Fruit fly (Drosophila melanogaster) whole organism, embryonic: ENCODE data around the gene CG3815.

ENCODE experiments used
- Blimp-1 ChIP-seq: fragments of 200-800 bp; sonication (Bioruptor generic); optimal IDR thresholded peaks from 3 replicates; lab custom pipeline; 2018; ENCODE audit warnings: missing biosample characterization, missing genetic modification characterization, mild to moderate bottlenecking, moderate library complexity, missing genetic modification reagents
- CG10267 ChIP-seq: fragments of 200-800 bp; sonication (Bioruptor generic); optimal IDR thresholded peaks from 2 replicates; lab custom pipeline; 2018; ENCODE audit warnings: missing biosample characterization, mild to moderate bottlenecking, missing genetic modification characterization, moderate library complexity
- CG12219 ChIP-seq: fragments of 200-800 bp; sonication (Bioruptor generic); optimal IDR thresholded peaks from 3 replicates; lab custom pipeline; 2018; ENCODE audit warnings: missing biosample characterization, mild to moderate bottlenecking, missing genetic modification characterization
- CG12299 ChIP-seq: fragments of 200-800 bp; sonication (Bioruptor generic); optimal IDR thresholded peaks from 2 replicates; lab custom pipeline; 2018; ENCODE audit warnings: missing biosample characterization, mild to moderate bottlenecking, missing genetic modification characterization
- CG1832 ChIP-seq: fragments of 200-800 bp; sonication (Bioruptor generic); optimal IDR thresholded peaks from 2 replicates; lab custom pipeline; 2017; ENCODE audit warnings: missing biosample characterization, mild to moderate bottlenecking, missing genetic modification characterization, inconsistent platforms
- CG2116 ChIP-seq: fragments of 200-800 bp; sonication (Bioruptor generic); optimal IDR thresholded peaks from 3 replicates; lab custom pipeline; 2018; ENCODE audit warnings: missing biosample characterization, mild to moderate bottlenecking, missing genetic modification characterization
- CG2202 ChIP-seq: fragments of 200-800 bp; sonication (Bioruptor generic); optimal IDR thresholded peaks from 2 replicates; lab custom pipeline; 2018; ENCODE audit warnings: missing biosample characterization, mild to moderate bottlenecking, missing genetic modification characterization
- CG30020 ChIP-seq: fragments of 200-800 bp; optimal IDR thresholded peaks from 2 replicates; lab custom pipeline; 2019; ENCODE audit warnings: missing biosample characterization, mild to moderate bottlenecking, missing genetic modification characterization, moderate library complexity
- CG32772 ChIP-seq: fragments of 200-800 bp; sonication (Bioruptor generic); IDR thresholded peaks from 2 replicates; pipeline ENCODE4 v1.3.6; 2022; ENCODE audit warnings: missing biosample characterization, missing genetic modification characterization
- CG3995 ChIP-seq: fragments of 200-800 bp; sonication (Bioruptor generic); optimal IDR thresholded peaks from 3 replicates; lab custom pipeline; 2016; ENCODE audit warnings: missing biosample characterization, missing genetic modification characterization
- CG43689 ChIP-seq: fragments of 200-800 bp; sonication (Bioruptor generic); IDR thresholded peaks from 2 replicates; pipeline ENCODE4 v1.3.6; 2022; ENCODE audit warnings: missing biosample characterization, missing genetic modification characterization
- CG6765 ChIP-seq: fragments of 200-800 bp; sonication (Bioruptor generic); optimal IDR thresholded peaks from 3 replicates; lab custom pipeline; 2017; ENCODE audit warnings: missing biosample characterization, mild to moderate bottlenecking, missing genetic modification characterization
- CG8765 ChIP-seq: fragments of 200-800 bp; sonication (Bioruptor generic); IDR thresholded peaks from 2 replicates; pipeline ENCODE4 v1.3.6; 2022; ENCODE audit warnings: missing biosample characterization, missing genetic modification characterization
- CG9797 ChIP-seq: fragments of 200-800 bp; sonication (Bioruptor generic); optimal IDR thresholded peaks from 3 replicates; lab custom pipeline; 2018; ENCODE audit warnings: missing biosample characterization, mild to moderate bottlenecking, missing genetic modification characterization
- D19A ChIP-seq: fragments of 200-800 bp; optimal IDR thresholded peaks from 3 replicates; lab custom pipeline; 2019; ENCODE audit warnings: missing biosample characterization, mild to moderate bottlenecking, missing genetic modification characterization, moderate library complexity
- D19B ChIP-seq: fragments of 200-800 bp; sonication (Bioruptor generic); optimal IDR thresholded peaks from 2 replicates; lab custom pipeline; 2017; ENCODE audit warnings: missing biosample characterization, mild to moderate bottlenecking, missing genetic modification characterization
- Fer2 ChIP-seq: fragments of 200-800 bp; sonication (Bioruptor generic); optimal IDR thresholded peaks from 2 replicates; lab custom pipeline; 2018; ENCODE audit warnings: missing biosample characterization, mild to moderate bottlenecking, missing genetic modification characterization, moderate library complexity
- H15 ChIP-seq: fragments of 200-800 bp; sonication (Bioruptor generic); IDR thresholded peaks from 3 replicates; pipeline ENCODE4 v1.3.6; 2022; ENCODE audit warnings: missing biosample characterization, missing genetic modification characterization
- HLHmδ ChIP-seq: fragments of 200-800 bp; sonication (Bioruptor generic); optimal IDR thresholded peaks from 2 replicates; lab custom pipeline; 2018; ENCODE audit warnings: missing biosample characterization, mild to moderate bottlenecking, missing genetic modification characterization, moderate library complexity
- Lim3 ChIP-seq: fragments of 200-800 bp; sonication (Bioruptor generic); IDR thresholded peaks from 2 replicates; pipeline ENCODE4 v1.3.6; 2022; ENCODE audit warnings: missing biosample characterization, missing genetic modification characterization
- MBD-R2 ChIP-seq: fragments of 200-800 bp; sonication (Bioruptor generic); IDR thresholded peaks from 2 replicates; pipeline ENCODE4 v1.3.6; 2022; ENCODE audit warnings: missing biosample characterization, missing genetic modification characterization
- Nf-YB ChIP-seq: fragments of 200-800 bp; sonication (Bioruptor generic); optimal IDR thresholded peaks from 3 replicates; lab custom pipeline; 2019; ENCODE audit warnings: missing biosample characterization, mild to moderate bottlenecking, missing genetic modification characterization, moderate library complexity
- Oaz ChIP-seq: fragments of 200-800 bp; sonication (Bioruptor generic); IDR thresholded peaks from 2 replicates; pipeline ENCODE4 v1.3.6; 2022; ENCODE audit warnings: missing biosample characterization, missing genetic modification characterization
- Ptx1 ChIP-seq: fragments of 200-800 bp; sonication (Bioruptor generic); IDR thresholded peaks from 2 replicates; pipeline ENCODE4 v1.3.6; 2022; ENCODE audit warnings: missing biosample characterization, missing genetic modification characterization
- YL-1 ChIP-seq: fragments of 200-800 bp; sonication (Bioruptor generic); optimal IDR thresholded peaks from 3 replicates; lab custom pipeline; 2017; ENCODE audit warnings: missing biosample characterization, mild to moderate bottlenecking, missing genetic modification characterization
- bbx ChIP-seq: fragments of 200-800 bp; sonication (Bioruptor generic); IDR thresholded peaks from 2 replicates; pipeline ENCODE4 v1.3.6; 2022; ENCODE audit warnings: missing biosample characterization, missing genetic modification characterization; ENCODE audit not compliant: partially characterized antibody
- dan ChIP-seq: fragments of 200-800 bp; sonication (Bioruptor generic); IDR thresholded peaks from 2 replicates; pipeline ENCODE4 v1.3.6; 2022; ENCODE audit warnings: missing biosample characterization, missing genetic modification characterization
- danr ChIP-seq: fragments of 200-800 bp; sonication (Bioruptor generic); IDR thresholded peaks from 2 replicates; pipeline ENCODE4 v1.3.6; 2022; ENCODE audit warnings: missing biosample characterization, missing genetic modification characterization
- dmrt99B ChIP-seq: fragments of 200-800 bp; sonication (Bioruptor generic); optimal IDR thresholded peaks from 2 replicates; lab custom pipeline; 2018; ENCODE audit warnings: missing biosample characterization, mild to moderate bottlenecking, missing genetic modification characterization, moderate library complexity
- en ChIP-seq: fragments of 200-800 bp; sonication (Bioruptor generic); optimal IDR thresholded peaks from 2 replicates; lab custom pipeline; 2016; ENCODE audit warnings: missing biosample characterization, missing genetic modification characterization
- gce ChIP-seq: fragments of 200-800 bp; sonication (Bioruptor generic); IDR thresholded peaks from 3 replicates; pipeline ENCODE4 v1.3.6; 2022; ENCODE audit warnings: missing biosample characterization, missing genetic modification characterization
- gcm ChIP-seq: fragments of 200-800 bp; sonication (Bioruptor generic); optimal IDR thresholded peaks from 2 replicates; lab custom pipeline; 2019; ENCODE audit warnings: missing biosample characterization, mild to moderate bottlenecking, missing genetic modification characterization, moderate library complexity
- gsb ChIP-seq: fragments of 200-800 bp; sonication (Bioruptor generic); IDR thresholded peaks from 2 replicates; pipeline ENCODE4 v1.3.6; 2022; ENCODE audit warnings: missing biosample characterization, missing genetic modification characterization
- hkb ChIP-seq, 2 experiments: fragments of 200-800 bp in 1 of 2; fragments of >200 bp in 1 of 2; sonication (Bioruptor generic) in 1 of 2; IDR thresholded peaks in 1 of 2; optimal IDR thresholded peaks in 1 of 2; 2 replicates each; pipeline versions ENCODE4 v1.3.6 to Lab custom; 2017 to 2022; ENCODE audit warnings: missing biosample characterization in 1 of 2, missing genetic modification characterization in 1 of 2
- inv ChIP-seq: fragments of 200-800 bp; sonication (Bioruptor generic); IDR thresholded peaks from 2 replicates; pipeline ENCODE4 v1.3.6; 2022; ENCODE audit warnings: missing biosample characterization, missing genetic modification characterization; ENCODE audit not compliant: partially characterized antibody
- lbe ChIP-seq: fragments of 200-800 bp; sonication (Bioruptor generic); optimal IDR thresholded peaks from 2 replicates; lab custom pipeline; 2016; ENCODE audit warnings: missing biosample characterization, mild to moderate bottlenecking, missing genetic modification characterization
- lola ChIP-seq, 3 experiments: fragments of >200 bp in 2 of 3; fragments of 200-800 bp in 1 of 3; sonication (Bioruptor generic) in 1 of 3; optimal IDR thresholded peaks; 2 replicates each; lab custom pipeline; 2017 to 2019; ENCODE audit warnings: missing biosample characterization in 3 of 3, missing genetic modification characterization in 3 of 3, mild to moderate bottlenecking in 1 of 3, moderate library complexity in 1 of 3
- lov ChIP-seq, 2 experiments: fragments of 200-800 bp in 1 of 2; fragments of >200 bp in 1 of 2; sonication (Bioruptor generic) in 1 of 2; IDR thresholded peaks in 1 of 2; optimal IDR thresholded peaks in 1 of 2; 2 replicates in 1 of 2; 3 replicates in 1 of 2; pipeline versions ENCODE4 v1.3.6 to Lab custom; 2017 to 2022; ENCODE audit warnings: missing biosample characterization in 1 of 2, missing genetic modification characterization in 1 of 2
- maf-S ChIP-seq: fragments of 200-800 bp; sonication (Bioruptor generic); optimal IDR thresholded peaks from 2 replicates; lab custom pipeline; 2016; ENCODE audit warnings: missing biosample characterization, missing genetic modification characterization
- p53 ChIP-seq: fragments of 200-800 bp; sonication (Bioruptor generic); optimal IDR thresholded peaks from 2 replicates; lab custom pipeline; 2016; ENCODE audit warnings: missing biosample characterization, missing genetic modification characterization
- peb ChIP-seq: fragments of 200-800 bp; sonication (Bioruptor generic); IDR thresholded peaks from 2 replicates; pipeline ENCODE4 v1.3.6; 2022; ENCODE audit warnings: missing biosample characterization, missing genetic modification characterization
- pho ChIP-seq: fragments of 200-800 bp; sonication (Bioruptor generic); optimal IDR thresholded peaks from 2 replicates; lab custom pipeline; 2016; ENCODE audit warnings: missing biosample characterization, missing genetic modification characterization
- pzg ChIP-seq: fragments of 200-800 bp; sonication (Bioruptor generic); optimal IDR thresholded peaks from 3 replicates; lab custom pipeline; 2018; ENCODE audit warnings: missing biosample characterization, mild to moderate bottlenecking, missing genetic modification characterization, moderate library complexity
- sqz ChIP-seq: fragments of 200-800 bp; sonication (Bioruptor generic); optimal IDR thresholded peaks from 3 replicates; lab custom pipeline; 2018; ENCODE audit warnings: missing biosample characterization, mild to moderate bottlenecking, missing genetic modification characterization
- stwl ChIP-seq: fragments of 200-800 bp; sonication (Bioruptor generic); optimal IDR thresholded peaks from 3 replicates; lab custom pipeline; 2018; ENCODE audit warnings: missing biosample characterization, mild to moderate bottlenecking, missing genetic modification characterization, moderate library complexity
- tio ChIP-seq: fragments of 200-800 bp; sonication (Bioruptor generic); optimal IDR thresholded peaks from 2 replicates; lab custom pipeline; 2017; ENCODE audit warnings: missing biosample characterization, missing genetic modification characterization, inconsistent platforms
- tll ChIP-seq, 2 experiments: fragments of 200-800 bp in 1 of 2; fragments of >200 bp in 1 of 2; sonication (Bioruptor generic) in 1 of 2; optimal IDR thresholded peaks; 2 replicates each; lab custom pipeline; 2017 to 2019; ENCODE audit warnings: missing biosample characterization in 2 of 2, missing genetic modification characterization in 2 of 2, mild to moderate bottlenecking in 1 of 2, moderate library complexity in 1 of 2
- trh ChIP-seq: fragments of 200-800 bp; sonication (Bioruptor generic); optimal IDR thresholded peaks from 2 replicates; lab custom pipeline; 2016; ENCODE audit warnings: missing biosample characterization, missing genetic modification characterization

CG3815 gene

DNA sequence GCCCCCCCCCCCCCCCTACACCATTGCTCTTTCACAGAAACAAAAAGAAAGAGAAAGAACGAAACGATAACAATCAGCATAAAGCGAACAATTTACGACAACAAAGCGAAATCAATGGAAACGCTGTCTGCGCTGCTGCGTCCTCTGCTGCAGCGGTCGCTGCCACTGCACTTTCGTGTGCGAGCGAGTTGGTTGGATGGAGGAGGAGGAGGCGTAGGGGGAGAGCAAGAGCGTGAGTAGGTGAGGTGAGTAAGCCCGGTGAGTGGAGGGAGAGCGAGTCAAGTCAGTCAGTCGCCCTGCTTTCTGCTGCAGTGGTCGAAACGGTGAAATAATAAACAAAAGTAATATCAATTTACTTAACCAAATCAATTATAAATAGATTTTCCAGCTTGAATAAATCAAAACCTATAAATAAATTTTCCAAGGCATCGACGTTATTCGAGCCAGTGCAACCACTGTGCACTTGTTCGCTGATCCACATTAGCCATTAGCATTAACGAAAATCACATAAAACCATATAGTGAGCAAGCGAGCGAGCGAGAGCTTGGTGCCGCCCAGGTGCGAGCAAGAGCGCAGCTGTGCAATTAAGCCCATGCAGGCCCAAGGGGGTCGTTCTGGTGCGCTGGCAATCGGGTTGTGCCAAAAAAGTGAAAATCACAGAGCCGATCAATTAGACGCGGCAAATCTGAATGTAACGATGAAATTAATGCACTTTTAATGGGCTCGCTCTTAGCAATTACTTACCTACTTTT lies 48.8 kb downstream of the CG3815 start (continued):
- TF ChIP-seq Nf-YB (GFP tag; lab: Kevin White, UChicago): no peak
- no peak for TF ChIP-seq tll (GFP tag; optimal IDR thresholded peaks at IDR 0.05; lab: Kevin White, UChicago)
- TF ChIP-seq tio (GFP tag; lab: Kevin White, UChicago): no peak
- TF ChIP-seq Lim3 (GFP tag; lab: Robert Waterston, UW): 0 out of 2 replicates have a peak, but pooled peaks have one; percentile 16
- TF ChIP-seq gcm (GFP tag; lab: Kevin White, UChicago): no peak
- TF ChIP-seq D19B (GFP tag; lab: Kevin White, UChicago): no peak
- no peak for TF ChIP-seq CG12299 (tag; lab: Kevin White, UChicago)
- no peak for TF ChIP-seq CG9797
- TF ChIP-seq HLHmδ: no peak
- no peak for TF ChIP-seq CG30020
- no peak for TF ChIP-seq CG43689 (GFP tag; lab: Robert Waterston, UW)
- no peak for TF ChIP-seq hkb (optimal IDR thresholded peaks at IDR 0.05; lab: Kevin White, UChicago)
- TF ChIP-seq hkb (GFP tag; IDR thresholded peaks at IDR 0.05; lab: Robert Waterston, UW): peak; percentile 77
- no peak for TF ChIP-seq bbx
- TF ChIP-seq trh (GFP tag; lab: Kevin White, UChicago): no peak
- no peak for TF ChIP-seq sqz (GFP tag; lab: Kevin White, UChicago)
- TF ChIP-seq danr (GFP tag; lab: Robert Waterston, UW): no peak; the same call in 1 of the 2 replicates
- TF ChIP-seq H15 (GFP tag; lab: Robert Waterston, UW): 0 out of 3 replicates have a peak, but pooled peaks have one; percentile 54
- no peak for TF ChIP-seq D19A (tag; lab: Kevin White, UChicago)
- TF ChIP-seq lbe (GFP tag; lab: Kevin White, UChicago): peak; percentile 91
- no peak for TF ChIP-seq CG12219 (GFP tag; lab: Kevin White, UChicago)
- no peak for TF ChIP-seq Fer2 (tag; lab: Kevin White, UChicago)
- no peak for TF ChIP-seq maf-S
- no peak for TF ChIP-seq lov (optimal IDR thresholded peaks at IDR 0.05; lab: Kevin White, UChicago)
- 0 out of 3 replicates have a peak, but pooled peaks have one; percentile 55 for TF ChIP-seq lov (GFP tag; IDR thresholded peaks at IDR 0.05; lab: Robert Waterston, UW)
- no peak for TF ChIP-seq pho (GFP tag; lab: Kevin White, UChicago)
- TF ChIP-seq CG10267 (tag; lab: Kevin White, UChicago): no peak
- TF ChIP-seq Ptx1 (GFP tag; lab: Robert Waterston, UW): peak; percentile 78
- TF ChIP-seq en (GFP tag; lab: Kevin White, UChicago): no peak
- peak; percentile 42 for TF ChIP-seq dmrt99B (tag; lab: Kevin White, UChicago)
- TF ChIP-seq pzg: no peak
- no peak for TF ChIP-seq dan (GFP tag; lab: Robert Waterston, UW)
- TF ChIP-seq CG6765 (GFP tag; lab: Kevin White, UChicago): no peak
- no peak for TF ChIP-seq inv (GFP tag; lab: Robert Waterston, UW)
- no peak for TF ChIP-seq MBD-R2
- TF ChIP-seq gsb (GFP tag; lab: Robert Waterston, UW): no peak
- TF ChIP-seq Blimp-1 (GFP tag; lab: Kevin White, UChicago): peak; percentile 43
- no peak for TF ChIP-seq CG3995 (GFP tag; lab: Kevin White, UChicago)
- TF ChIP-seq CG1832 (GFP tag; lab: Kevin White, UChicago): no peak
- TF ChIP-seq CG8765 (GFP tag; lab: Robert Waterston, UW): no peak
- TF ChIP-seq CG2202 (tag; lab: Kevin White, UChicago): no peak
- no peak for TF ChIP-seq p53 (GFP tag; lab: Kevin White, UChicago)
- no peak for TF ChIP-seq YL-1 (GFP tag; lab: Kevin White, UChicago)
- TF ChIP-seq gce (GFP tag; lab: Robert Waterston, UW): peak; percentile 45; the same call in 1 of the 3 replicates
- TF ChIP-seq peb: peak; percentile 74
- TF ChIP-seq lola (GFP tag; optimal IDR thresholded peaks at IDR 0.05; lab: Kevin White, UChicago): no peak
- peak; percentile 70 for TF ChIP-seq CG32772 (GFP tag; lab: Robert Waterston, UW)
- TF ChIP-seq stwl (tag; lab: Kevin White, UChicago): no peak
- no peak for TF ChIP-seq Oaz
- TF ChIP-seq CG2116 (GFP tag; lab: Kevin White, UChicago): no peak
